Fruit fly (Drosophila melanogaster) whole organism, pupa: ENCODE data around the gene Grx3.

ENCODE experiments used
- CG10348 ChIP-seq: fragments of 200-800 bp; sonication (Bioruptor generic); IDR thresholded peaks from 2 replicates; pipeline ENCODE4 v1.3.6; 2022; ENCODE audit warnings: missing biosample characterization, missing genetic modification characterization
- CG12605 ChIP-seq: fragments of 200-800 bp; sonication (Bioruptor generic); IDR thresholded peaks from 2 replicates; pipeline ENCODE4 v1.3.6; 2022; ENCODE audit warnings: missing biosample characterization, missing genetic modification characterization
- CG15710 ChIP-seq: fragments of 200-800 bp; sonication (Bioruptor generic); optimal IDR thresholded peaks from 2 replicates; lab custom pipeline; 2018; ENCODE audit warnings: missing biosample characterization, mild to moderate bottlenecking, missing genetic modification characterization, moderate library complexity
- CG17806 ChIP-seq: fragments of 200-800 bp; sonication (Bioruptor generic); optimal IDR thresholded peaks from 2 replicates; lab custom pipeline; 2018; ENCODE audit warnings: missing biosample characterization, mild to moderate bottlenecking, missing genetic modification characterization, moderate library complexity
- CG34367 ChIP-seq: fragments of 200-800 bp; sonication (Bioruptor generic); optimal IDR thresholded peaks from 2 replicates; lab custom pipeline; 2018; ENCODE audit warnings: missing biosample characterization, mild to moderate bottlenecking, missing genetic modification characterization
- CG8159 ChIP-seq: fragments of 200-800 bp; sonication (Bioruptor generic); optimal IDR thresholded peaks from 3 replicates; lab custom pipeline; 2018; ENCODE audit warnings: missing biosample characterization, mild to moderate bottlenecking, missing genetic modification characterization, moderate library complexity
- CG9948 ChIP-seq: fragments of 200-800 bp; sonication (Bioruptor generic); optimal IDR thresholded peaks from 2 replicates; lab custom pipeline; 2018; ENCODE audit warnings: missing biosample characterization, mild to moderate bottlenecking, missing genetic modification characterization, moderate library complexity
- EcR ChIP-seq: fragments of 200-800 bp; sonication (Bioruptor generic); optimal IDR thresholded peaks from 3 replicates; lab custom pipeline; 2019; ENCODE audit warnings: missing biosample characterization, missing genetic modification characterization, mild to moderate bottlenecking, moderate library complexity, missing genetic modification reagents
- Pif1A ChIP-seq: fragments of 200-800 bp; sonication (Bioruptor generic); optimal IDR thresholded peaks from 3 replicates; lab custom pipeline; 2016; ENCODE audit warnings: missing biosample characterization, missing genetic modification characterization
- fd96Ca ChIP-seq: fragments of 200-800 bp; sonication (Bioruptor generic); IDR thresholded peaks from 3 replicates; pipeline ENCODE4 v1.3.6; 2022; ENCODE audit warnings: missing biosample characterization, missing genetic modification characterization

DNA sequence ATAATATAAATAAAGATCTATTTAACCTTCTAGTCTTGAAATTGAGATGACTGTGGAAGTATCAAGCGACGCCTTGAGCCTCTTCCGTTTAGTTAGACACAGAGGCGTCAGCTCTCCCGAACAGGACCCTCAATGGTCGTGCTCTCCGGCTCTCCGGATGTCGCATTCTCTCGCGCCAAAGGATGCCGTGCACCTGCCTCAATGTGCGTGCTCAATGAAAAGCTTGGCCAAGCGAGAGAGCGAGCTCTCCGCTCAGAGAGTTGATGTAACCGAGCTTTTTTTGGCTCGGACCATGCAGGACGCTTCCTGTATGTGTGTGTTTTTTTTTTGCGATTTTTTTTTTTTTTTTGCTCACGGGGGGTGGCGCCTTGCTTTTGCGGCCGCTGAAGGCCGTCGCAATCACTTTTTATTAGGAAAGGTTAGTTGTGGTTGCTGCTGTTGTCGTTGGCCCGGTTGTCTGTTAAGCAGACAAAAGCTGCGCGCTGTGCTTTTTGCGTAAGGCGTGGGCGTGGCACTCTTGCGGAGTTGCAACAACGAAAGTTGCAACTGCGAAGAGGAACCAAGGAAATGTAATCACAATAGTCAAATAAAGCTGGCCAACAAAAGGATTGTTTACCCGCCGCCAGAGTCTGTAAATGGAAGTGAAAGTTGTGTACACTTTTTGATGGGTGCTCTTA lies 34.2 kb upstream of the Grx3 start:
- TF ChIP-seq CG17806 (no peak), CG10348 (GFP tag; lab: Robert Waterston, UW) (no peak), CG9948 (tag; lab: Kevin White, UChicago) (no peak), Pif1A (GFP tag; lab: Kevin White, UChicago) (no peak), CG15710 (tag; lab: Kevin White, UChicago) (no peak), CG8159 (no peak), EcR (GFP tag; lab: Kevin White, UChicago) (no peak), CG12605 (GFP tag; lab: Robert Waterston, UW) (peak; percentile 74), CG34367 (tag; lab: Kevin White, UChicago) (no peak), fd96Ca (GFP tag; lab: Robert Waterston, UW) (no peak)
